Worm (Caenorhabditis elegans): ENCODE data around the gene F14D7.8.

F14D7.8 gene

ce11 chrV:14333116-14333515, 20.5 kb upstream of the F14D7.8 start, which contains the start of gene srm-4:
Gene srm-4, plus strand, starts transcription at chrV:14333416.
- TF ChIP-seq F10E7.11 (tag; optimal IDR thresholded peaks at IDR 0.05), result no peak
- no peak for TF ChIP-seq C17E4.6 (GFP tag; IDR thresholded peaks at IDR 0.05)
- no peak for TF ChIP-seq F22D6.2 (tag; optimal IDR thresholded peaks at IDR 0.05)
- no peak for TF ChIP-seq madf-8 (GFP tag; conservative IDR thresholded peaks at IDR 0.05)
- TF ChIP-seq ztf-18 (tag; optimal IDR thresholded peaks at IDR 0.05), result no peak
- no peak for TF ChIP-seq ekl-4 (GFP tag; IDR thresholded peaks at IDR 0.05)
- no peak for TF ChIP-seq lin-54 (GFP tag; optimal IDR thresholded peaks at IDR 0.05)
- TF ChIP-seq nfya-2 (GFP tag; IDR thresholded peaks at IDR 0.05), result no peak
- TF ChIP-seq F49E8.2 (tag; optimal IDR thresholded peaks at IDR 0.05; ENCODE audit: insufficient read depth), result no peak
- TF ChIP-seq rcor-1 (GFP tag; IDR thresholded peaks at IDR 0.05), result no peak
- TF ChIP-seq lir-1 (GFP tag; conservative IDR thresholded peaks at IDR 0.05), result no peak
- TF ChIP-seq attf-3 (GFP tag; conservative IDR thresholded peaks at IDR 0.05), result no peak
- TF ChIP-seq aptf-2 (GFP tag; conservative IDR thresholded peaks at IDR 0.05), result no peak

- TF ChIP-seq xnd-1 (tag; optimal IDR thresholded peaks at IDR 0.05) (no peak), F10E7.11 (tag; optimal IDR thresholded peaks at IDR 0.05) (no peak), lin-54 (GFP tag; optimal IDR thresholded peaks at IDR 0.05) (no peak), ceh-79 (tag; optimal IDR thresholded peaks at IDR 0.05) (no peak)
Measured at ce11 chrV:14331477-14331876, 18.9 kb upstream of the F14D7.8 start, which contains the start of gene F47B8.8. Gene F47B8.8, plus strand, starts transcription at chrV:14331733.

ce11 chrV:14328806-14329205, 16.2 kb upstream of the F14D7.8 start, which contains the start of gene pepm-1:
Gene pepm-1, plus strand, starts transcription at chrV:14329106.
- no peak for TF ChIP-seq ccch-3 (GFP tag; optimal IDR thresholded peaks at IDR 0.05)
- TF ChIP-seq lin-26 (GFP tag; IDR thresholded peaks at IDR 0.05), result no peak
- no peak for TF ChIP-seq repo-1 (tag; optimal IDR thresholded peaks at IDR 0.05)
- no peak for TF ChIP-seq die-1 (tag; optimal IDR thresholded peaks at IDR 0.05)
- no peak for TF ChIP-seq attf-5 (GFP tag; optimal IDR thresholded peaks at IDR 0.05)
- TF ChIP-seq mel-28 (tag; optimal IDR thresholded peaks at IDR 0.05; ENCODE audit: borderline replicate concordance), result no peak
- TF ChIP-seq rec-8 (tag; optimal IDR thresholded peaks at IDR 0.05), result no peak
- no peak for TF ChIP-seq F52B5.7 (tag; optimal IDR thresholded peaks at IDR 0.05)
- no peak for TF ChIP-seq F22D6.2 (tag; optimal IDR thresholded peaks at IDR 0.05)
- TF ChIP-seq ekl-4 (GFP tag; IDR thresholded peaks at IDR 0.05), result no peak
- no peak for TF ChIP-seq atf-7 (tag; optimal IDR thresholded peaks at IDR 0.05)
- TF ChIP-seq cebp-2 (GFP tag; IDR thresholded peaks at IDR 0.05), result no peak
- no peak for TF ChIP-seq attf-6 (GFP tag; IDR thresholded peaks at IDR 0.05)

- TF ChIP-seq Y53F4B.3 (GFP tag; IDR thresholded peaks at IDR 0.05) (no peak), ztf-6 (GFP tag; IDR thresholded peaks at IDR 0.05) (no peak), lin-35 (GFP tag; optimal IDR thresholded peaks at IDR 0.05) (no peak), F37B4.10 (GFP tag; IDR thresholded peaks at IDR 0.05) (no peak), ceh-100 (GFP tag; IDR thresholded peaks at IDR 0.05) (no peak), nhr-90 (tag; optimal IDR thresholded peaks at IDR 0.05) (no peak), akir-1 (GFP tag; optimal IDR thresholded peaks at IDR 0.05) (no peak), atf-7 (tag; optimal IDR thresholded peaks at IDR 0.05) (no peak), egl-18 (GFP tag; IDR thresholded peaks at IDR 0.05) (no peak), mcd-1 (GFP tag; IDR thresholded peaks at IDR 0.05) (no peak), lsy-27 (tag; optimal IDR thresholded peaks at IDR 0.05; ENCODE audit: borderline replicate concordance, insufficient read depth) (no peak), ekl-4 (GFP tag; IDR thresholded peaks at IDR 0.05) (no peak), ets-4 (GFP tag; optimal IDR thresholded peaks at IDR 0.05) (no peak), D2030.7 (GFP tag; IDR thresholded peaks at IDR 0.05) (no peak), bed-1 (GFP tag; IDR thresholded peaks at IDR 0.05) (no peak), lag-1 (GFP tag; IDR thresholded peaks at IDR 0.05) (no peak), lin-40 (tag; optimal IDR thresholded peaks at IDR 0.05) (no peak), lin-26 (GFP tag; IDR thresholded peaks at IDR 0.05) (no peak)
Measured at ce11 chrV:14327776-14328175, 15.2 kb upstream of the F14D7.8 start, which contains the start of gene F47B8.5. Gene F47B8.5, minus strand, starts transcription at chrV:14327876.

All from whole organism, young adult.